Fruit fly (Drosophila melanogaster) whole organism, embryonic: Measurements from ENCODE around the gene CG13385.
A peak's percentile ranks its signal among the peaks of the same experiment; 100 is the strongest.

ENCODE experiments used
- Ada2b ChIP-seq: fragments of 200-800 bp; sonication (Bioruptor generic); IDR thresholded peaks from 2 replicates; pipeline ENCODE4 v1.3.6; 2022; ENCODE audit warnings: missing biosample characterization, missing genetic modification characterization
- Asciz ChIP-seq: fragments of 200-800 bp; sonication (Bioruptor generic); optimal IDR thresholded peaks from 2 replicates; lab custom pipeline; 2017; ENCODE audit warnings: missing biosample characterization, mild to moderate bottlenecking, missing genetic modification characterization, missing genetic modification reagents
- CG10274 ChIP-seq: fragments of 200-800 bp; sonication (Bioruptor generic); optimal IDR thresholded peaks from 3 replicates; lab custom pipeline; 2017; ENCODE audit warnings: missing biosample characterization, mild to moderate bottlenecking, missing genetic modification characterization
- CG10431 ChIP-seq: fragments of 200-800 bp; sonication (Bioruptor generic); optimal IDR thresholded peaks from 3 replicates; lab custom pipeline; 2018; ENCODE audit warnings: missing biosample characterization, mild to moderate bottlenecking, missing genetic modification characterization
- CG12659 ChIP-seq: fragments of 200-800 bp; sonication (Bioruptor generic); optimal IDR thresholded peaks from 3 replicates; lab custom pipeline; 2017; ENCODE audit warnings: mild to moderate bottlenecking, missing biosample characterization, missing genetic modification reagents, missing genetic modification characterization
- CG16779 ChIP-seq: fragments of 200-800 bp; sonication (Bioruptor generic); IDR thresholded peaks from 2 replicates; pipeline ENCODE4 v1.3.6; 2022; ENCODE audit warnings: missing biosample characterization, missing genetic modification characterization
- CG17568 ChIP-seq: fragments of 200-800 bp; sonication (Bioruptor generic); optimal IDR thresholded peaks from 2 replicates; lab custom pipeline; 2018; ENCODE audit warnings: missing biosample characterization, mild to moderate bottlenecking, missing genetic modification characterization, moderate library complexity
- CG2875 ChIP-seq: fragments of 200-800 bp; sonication (Bioruptor generic); optimal IDR thresholded peaks from 2 replicates; lab custom pipeline; 2017; ENCODE audit warnings: missing biosample characterization, mild to moderate bottlenecking, missing genetic modification characterization, missing genetic modification reagents
- CG30020 ChIP-seq: fragments of 200-800 bp; optimal IDR thresholded peaks from 2 replicates; lab custom pipeline; 2019; ENCODE audit warnings: missing biosample characterization, mild to moderate bottlenecking, missing genetic modification characterization, moderate library complexity
- CG31224 ChIP-seq: fragments of 200-800 bp; sonication (Bioruptor generic); IDR thresholded peaks from 2 replicates; pipeline ENCODE4 v1.3.6; 2022; ENCODE audit warnings: missing biosample characterization, missing genetic modification characterization
- CG42726 ChIP-seq: fragments of 200-800 bp; sonication (Bioruptor generic); IDR thresholded peaks from 2 replicates; pipeline ENCODE4 v1.3.6; 2022; ENCODE audit warnings: missing biosample characterization, missing genetic modification characterization; ENCODE audit not compliant: partially characterized antibody
- CG4820 ChIP-seq: fragments of 200-800 bp; sonication (Bioruptor generic); optimal IDR thresholded peaks from 3 replicates; lab custom pipeline; 2016; ENCODE audit warnings: missing biosample characterization, missing genetic modification characterization
- CG6654 ChIP-seq: fragments of 200-800 bp; sonication (Bioruptor generic); optimal IDR thresholded peaks from 2 replicates; lab custom pipeline; 2017; ENCODE audit warnings: missing biosample characterization, mild to moderate bottlenecking, missing genetic modification characterization
- CG9932 ChIP-seq: fragments of 200-800 bp; sonication (Bioruptor generic); IDR thresholded peaks from 2 replicates; pipeline ENCODE4 v1.3.6; 2022; ENCODE audit warnings: missing biosample characterization, missing genetic modification characterization
- Doc3 ChIP-seq: fragments of 200-800 bp; sonication (Bioruptor generic); IDR thresholded peaks from 3 replicates; pipeline ENCODE4 v1.3.6; 2022; ENCODE audit warnings: missing biosample characterization, missing genetic modification characterization; ENCODE audit not compliant: partially characterized antibody
- HHEX ChIP-seq: fragments of 200-800 bp; sonication (Bioruptor generic); optimal IDR thresholded peaks from 3 replicates; lab custom pipeline; 2017; ENCODE audit warnings: missing biosample characterization, mild to moderate bottlenecking, missing genetic modification characterization, missing genetic modification reagents
- HmgD ChIP-seq: fragments of 200-800 bp; sonication (Bioruptor generic); optimal IDR thresholded peaks from 3 replicates; lab custom pipeline; 2016; ENCODE audit warnings: missing biosample characterization, missing genetic modification characterization
- Hr51 ChIP-seq, 2 experiments: fragments of 200-800 bp; sonication (Bioruptor generic); optimal IDR thresholded peaks; 2 replicates in 1 of 2; 3 replicates in 1 of 2; lab custom pipeline; 2016 to 2018; ENCODE audit warnings: missing biosample characterization in 2 of 2, missing genetic modification characterization in 2 of 2, mild to moderate bottlenecking in 1 of 2, moderate library complexity in 1 of 2
- Hsf ChIP-seq: fragments of 200-800 bp; sonication (Bioruptor generic); optimal IDR thresholded peaks from 3 replicates; lab custom pipeline; 2016; ENCODE audit warnings: missing biosample characterization, missing genetic modification characterization
- Jarid2 ChIP-seq: fragments of 200-800 bp; sonication (Bioruptor generic); optimal IDR thresholded peaks from 3 replicates; lab custom pipeline; 2017; ENCODE audit warnings: mild to moderate bottlenecking, missing biosample characterization, missing genetic modification reagents, missing genetic modification characterization
- Lim3 ChIP-seq: fragments of 200-800 bp; sonication (Bioruptor generic); IDR thresholded peaks from 2 replicates; pipeline ENCODE4 v1.3.6; 2022; ENCODE audit warnings: missing biosample characterization, missing genetic modification characterization
- Nf-YC ChIP-seq: fragments of 200-800 bp; optimal IDR thresholded peaks from 3 replicates; lab custom pipeline; 2019; ENCODE audit warnings: missing biosample characterization, mild to moderate bottlenecking, missing genetic modification characterization, moderate library complexity
- Sox100B ChIP-seq: fragments of 200-800 bp; sonication (Bioruptor generic); optimal IDR thresholded peaks from 3 replicates; lab custom pipeline; 2018; ENCODE audit warnings: missing biosample characterization, mild to moderate bottlenecking, missing genetic modification characterization
- Spps ChIP-seq: fragments of 200-800 bp; sonication (Bioruptor generic); optimal IDR thresholded peaks from 2 replicates; lab custom pipeline; 2018; ENCODE audit warnings: missing biosample characterization, mild to moderate bottlenecking, missing genetic modification characterization
- ato ChIP-seq: fragments of 200-800 bp; sonication (Bioruptor generic); IDR thresholded peaks from 2 replicates; pipeline ENCODE4 v1.3.6; 2022; ENCODE audit warnings: missing biosample characterization, missing genetic modification characterization; ENCODE audit not compliant: partially characterized antibody
- bcd ChIP-seq: fragments of 200-800 bp; sonication (Bioruptor generic); optimal IDR thresholded peaks from 2 replicates; lab custom pipeline; 2017; ENCODE audit warnings: missing biosample characterization, mild to moderate bottlenecking, missing genetic modification characterization
- bsh ChIP-seq, 2 experiments: fragments of 200-800 bp; sonication (Bioruptor generic); optimal IDR thresholded peaks; 2 replicates each; lab custom pipeline; 2017 to 2018; ENCODE audit warnings: mild to moderate bottlenecking in 2 of 2, missing biosample characterization in 2 of 2, missing genetic modification characterization in 2 of 2, moderate library complexity in 1 of 2
- cad ChIP-seq: fragments of >200 bp; optimal IDR thresholded peaks from 2 replicates; lab custom pipeline; 2017; ENCODE audit warnings: missing biosample characterization, missing genetic modification characterization
- crol ChIP-seq: fragments of 200-800 bp; sonication (Bioruptor generic); IDR thresholded peaks from 2 replicates; pipeline ENCODE4 v1.3.6; 2022; ENCODE audit warnings: missing biosample characterization, missing genetic modification characterization
- crp ChIP-seq, 2 experiments: fragments of 200-800 bp; sonication (Bioruptor generic); optimal IDR thresholded peaks; 2 replicates in 1 of 2; 3 replicates in 1 of 2; lab custom pipeline; 2017; ENCODE audit warnings: missing biosample characterization in 2 of 2, missing genetic modification characterization in 2 of 2, mild to moderate bottlenecking in 1 of 2, moderate library complexity in 1 of 2
- fd102C ChIP-seq: fragments of 200-800 bp; sonication (Bioruptor generic); optimal IDR thresholded peaks from 2 replicates; lab custom pipeline; 2018; ENCODE audit warnings: missing biosample characterization, mild to moderate bottlenecking, missing genetic modification characterization, moderate library complexity
- fd64A ChIP-seq: fragments of 200-800 bp; sonication (Bioruptor generic); optimal IDR thresholded peaks from 3 replicates; lab custom pipeline; 2018; ENCODE audit warnings: missing biosample characterization, mild to moderate bottlenecking, missing genetic modification characterization
- gem ChIP-seq: fragments of 200-800 bp; sonication (Bioruptor generic); optimal IDR thresholded peaks from 2 replicates; lab custom pipeline; 2019; ENCODE audit warnings: missing biosample characterization, mild to moderate bottlenecking, missing genetic modification characterization, moderate library complexity
- hth ChIP-seq: fragments of >200 bp; optimal IDR thresholded peaks from 2 replicates; lab custom pipeline; 2017; ENCODE audit warnings: inconsistent platforms
- kay ChIP-seq: fragments of 200-800 bp; sonication (Bioruptor generic); optimal IDR thresholded peaks from 2 replicates; lab custom pipeline; 2016; ENCODE audit warnings: missing biosample characterization, missing genetic modification characterization
- lmd ChIP-seq: fragments of 200-800 bp; sonication (Bioruptor generic); IDR thresholded peaks from 2 replicates; pipeline ENCODE4 v1.3.6; 2022; ENCODE audit warnings: missing biosample characterization, missing genetic modification characterization
- nau ChIP-seq: fragments of 200-800 bp; sonication (Bioruptor generic); optimal IDR thresholded peaks from 3 replicates; lab custom pipeline; 2017; ENCODE audit warnings: missing biosample characterization, mild to moderate bottlenecking, missing genetic modification characterization, missing genetic modification reagents
- nerfin-1 ChIP-seq: fragments of 200-800 bp; sonication (Bioruptor generic); optimal IDR thresholded peaks from 3 replicates; lab custom pipeline; 2019; ENCODE audit warnings: missing biosample characterization, mild to moderate bottlenecking, missing genetic modification characterization, moderate library complexity
- odd ChIP-seq: fragments of 200-800 bp; sonication (Bioruptor generic); optimal IDR thresholded peaks from 2 replicates; lab custom pipeline; 2017; ENCODE audit warnings: missing biosample characterization, mild to moderate bottlenecking, missing genetic modification characterization
- onecut ChIP-seq: fragments of 200-800 bp; sonication (Bioruptor generic); IDR thresholded peaks from 2 replicates; pipeline ENCODE4 v1.3.6; 2022; ENCODE audit warnings: missing biosample characterization, missing genetic modification characterization
- otp ChIP-seq: fragments of 200-800 bp; sonication (Bioruptor generic); IDR thresholded peaks from 3 replicates; pipeline ENCODE4, ENCODE4 v1.3.6; 2022; ENCODE audit warnings: missing biosample characterization, missing genetic modification characterization
- stwl ChIP-seq: fragments of 200-800 bp; sonication (Bioruptor generic); optimal IDR thresholded peaks from 3 replicates; lab custom pipeline; 2018; ENCODE audit warnings: missing biosample characterization, mild to moderate bottlenecking, missing genetic modification characterization, moderate library complexity
- tll ChIP-seq, 2 experiments: fragments of 200-800 bp in 1 of 2; fragments of >200 bp in 1 of 2; sonication (Bioruptor generic) in 1 of 2; optimal IDR thresholded peaks; 2 replicates each; lab custom pipeline; 2017 to 2019; ENCODE audit warnings: missing biosample characterization in 2 of 2, missing genetic modification characterization in 2 of 2, mild to moderate bottlenecking in 1 of 2, moderate library complexity in 1 of 2
- trh ChIP-seq: fragments of 200-800 bp; sonication (Bioruptor generic); optimal IDR thresholded peaks from 2 replicates; lab custom pipeline; 2016; ENCODE audit warnings: missing biosample characterization, missing genetic modification characterization
- tx ChIP-seq: fragments of 200-800 bp; sonication (Bioruptor generic); optimal IDR thresholded peaks from 2 replicates; lab custom pipeline; 2016; ENCODE audit warnings: missing biosample characterization, missing genetic modification characterization
- unc-4 ChIP-seq: fragments of 200-800 bp; sonication (Bioruptor generic); IDR thresholded peaks from 2 replicates; pipeline ENCODE4 v1.3.6; 2022; ENCODE audit warnings: missing biosample characterization, missing genetic modification characterization; ENCODE audit not compliant: partially characterized antibody
- wdn ChIP-seq: fragments of 200-800 bp; sonication (Bioruptor generic); IDR thresholded peaks from 2 replicates; pipeline ENCODE4 v1.3.6; 2022; ENCODE audit warnings: missing biosample characterization, missing genetic modification characterization

Gene CG13385

dm6 chr2L:8414887-8415883, 18.7 kb downstream of the CG13385 start, which contains the start of the genes CG13398 and Akap200 (continued):
- TF ChIP-seq HHEX (GFP tag; lab: Kevin White, UChicago) (peak; percentile 2), Hsf (GFP tag; lab: Kevin White, UChicago) (peak; percentile 16), Lim3 (GFP tag; lab: Robert Waterston, UW) (no peak), CG6654 (no peak), bcd (no peak), Hr51 (GFP tag; optimal IDR thresholded peaks at IDR 0.05; lab: Kevin White, UChicago) (no peak), Nf-YC (tag; lab: Kevin White, UChicago) (no peak), wdn (GFP tag; lab: Robert Waterston, UW) (no peak), CG17568 (no peak), CG42726 (GFP tag; lab: Robert Waterston, UW) (no peak), onecut (GFP tag; lab: Robert Waterston, UW) (no peak), CG4820 (GFP tag; lab: Kevin White, UChicago) (no peak), lmd (no peak; the same call in 1 of the 2 replicates), Spps (tag; lab: Kevin White, UChicago) (no peak), nerfin-1 (tag; lab: Kevin White, UChicago) (no peak), crp (GFP tag; optimal IDR thresholded peaks at IDR 0.05; lab: Kevin White, UChicago) (no peak), CG31224 (0 out of 2 replicates have a peak, but pooled peaks have one; percentile 28), tx (GFP tag; lab: Kevin White, UChicago) (no peak), Jarid2 (GFP tag; lab: Kevin White, UChicago) (no peak), tll (GFP tag; optimal IDR thresholded peaks at IDR 0.05; lab: Kevin White, UChicago) (no peak), unc-4 (GFP tag; lab: Robert Waterston, UW) (no peak), CG30020 (tag; lab: Kevin White, UChicago) (peak; percentile 31), CG12659 (GFP tag; lab: Kevin White, UChicago) (peak; percentile 55), nau (GFP tag; lab: Kevin White, UChicago) (no peak), CG2875 (GFP tag; lab: Kevin White, UChicago) (no peak), Ada2b (GFP tag; lab: Robert Waterston, UW) (no peak), bsh (GFP tag; optimal IDR thresholded peaks at IDR 0.05; lab: Kevin White, UChicago) (no peak), ato (GFP tag; lab: Robert Waterston, UW) (no peak), CG10431 (no peak), CG9932 (GFP tag; lab: Robert Waterston, UW) (peak; percentile 55), Doc3 (GFP tag; lab: Robert Waterston, UW) (no peak), kay (GFP tag; lab: Kevin White, UChicago) (no peak), fd102C (GFP tag; lab: Kevin White, UChicago) (no peak), hth (lab: Kevin White, UChicago) (no peak), fd64A (GFP tag; lab: Kevin White, UChicago) (no peak), stwl (tag; lab: Kevin White, UChicago) (peak; percentile 1), cad (GFP tag; lab: Kevin White, UChicago) (no peak), odd (no peak), crol (GFP tag; lab: Robert Waterston, UW) (peak; percentile 90), HmgD (no peak), CG10274 (GFP tag; lab: Kevin White, UChicago) (no peak), otp (no peak), trh (GFP tag; lab: Kevin White, UChicago) (no peak), gem (no peak), CG16779 (GFP tag; lab: Robert Waterston, UW) (no peak), Asciz (GFP tag; lab: Kevin White, UChicago) (no peak), Sox100B (GFP tag; lab: Kevin White, UChicago) (peak; percentile 44)
